Fruit fly (Drosophila melanogaster) whole organism, wandering third instar larva: ENCODE results near the gene CG10512.
A peak's percentile ranks its signal among the peaks of the same experiment; 100 is the strongest.

Experiments
- Dfd ChIP-seq: fragments of >200 bp; optimal IDR thresholded peaks from 2 replicates; lab custom pipeline; 2017; ENCODE audit warnings: missing biosample characterization, missing genetic modification characterization
- GATAd ChIP-seq: sonication (Bioruptor generic); optimal IDR thresholded peaks from 2 replicates; lab custom pipeline; 2016; ENCODE audit warnings: missing biosample characterization, missing genetic modification characterization
- Myc ChIP-seq: fragments of >200 bp; optimal IDR thresholded peaks from 2 replicates; lab custom pipeline; 2017
- Sp1 ChIP-seq: fragments of 200-800 bp; sonication (Bioruptor generic); optimal IDR thresholded peaks from 3 replicates; lab custom pipeline; 2019; ENCODE audit warnings: missing biosample characterization, mild to moderate bottlenecking, missing genetic modification characterization, moderate library complexity
- brk ChIP-seq: fragments of 200-800 bp; sonication (Bioruptor generic); optimal IDR thresholded peaks from 2 replicates; lab custom pipeline; 2016; ENCODE audit warnings: missing biosample characterization, mild to moderate bottlenecking, missing genetic modification characterization
- dl ChIP-seq, 2 experiments: fragments of 175-275, 200-275 bp in 1 of 2; fragments of 200-275 bp in 1 of 2; sonication (Bioruptor generic); optimal IDR thresholded peaks; lab custom pipeline; 2018; ENCODE audit warnings: mild to moderate bottlenecking in 2 of 2, missing biosample characterization in 2 of 2, missing genetic modification characterization in 2 of 2, moderate library complexity in 2 of 2; ENCODE audit not compliant: partially characterized antibody in 2 of 2, insufficient read depth in 1 of 2
- foxo ChIP-seq, 2 experiments: fragments of 200-800 bp; sonication (Bioruptor generic); optimal IDR thresholded peaks; 2 replicates in 1 of 2; 3 replicates in 1 of 2; lab custom pipeline; 2016 to 2017; ENCODE audit warnings: missing biosample characterization in 2 of 2, missing genetic modification characterization in 2 of 2
- jim ChIP-seq: fragments of 175-275, 200-325 bp; sonication (Bioruptor generic); optimal IDR thresholded peaks from 2 replicates; lab custom pipeline; 2016; ENCODE audit warnings: missing biosample characterization, mild to moderate bottlenecking, missing genetic modification characterization
- psq ChIP-seq: fragments of 200-800 bp; sonication (Bioruptor generic); optimal IDR thresholded peaks from 3 replicates; lab custom pipeline; 2017; ENCODE audit warnings: missing biosample characterization, mild to moderate bottlenecking, missing genetic modification characterization, moderate library complexity
- usp ChIP-seq: fragments of >200 bp; optimal IDR thresholded peaks from 2 replicates; lab custom pipeline; 2017; ENCODE audit warnings: missing biosample characterization, missing genetic modification characterization

dm6 chr3L:21251381-21251780 lies 48.7 kb downstream of the CG10512 start:
- TF ChIP-seq foxo (GFP tag; optimal IDR thresholded peaks at IDR 0.05; lab: Kevin White, UChicago) = peak in 1 of 2 experiments; percentile 57
- TF ChIP-seq GATAd (GFP tag; lab: Kevin White, UChicago) = no peak
- no peak for TF ChIP-seq Myc (lab: Kevin White, UChicago)
- peak; percentile 33 for TF ChIP-seq psq (GFP tag; lab: Kevin White, UChicago)
- no peak for TF ChIP-seq jim (GFP tag; lab: Kevin White, UChicago)
- TF ChIP-seq Sp1 (GFP tag; lab: Kevin White, UChicago) = peak; percentile 24
- TF ChIP-seq usp (GFP tag; lab: Kevin White, UChicago) = no peak
- no peak for TF ChIP-seq dl (GFP tag; optimal IDR thresholded peaks at IDR 0.05; lab: Kevin White, UChicago; ENCODE audit: insufficient read depth in 1 of 2, partially characterized antibody in 2 of 2)
- no peak for TF ChIP-seq Dfd (GFP tag; lab: Kevin White, UChicago)
- no peak for TF ChIP-seq brk (GFP tag; lab: Kevin White, UChicago)
